Worm (Caenorhabditis elegans): ENCODE data around the gene rog-1.
A peak's percentile ranks its signal among the peaks of the same experiment; 100 is the strongest.

rog-1 gene

DNA sequence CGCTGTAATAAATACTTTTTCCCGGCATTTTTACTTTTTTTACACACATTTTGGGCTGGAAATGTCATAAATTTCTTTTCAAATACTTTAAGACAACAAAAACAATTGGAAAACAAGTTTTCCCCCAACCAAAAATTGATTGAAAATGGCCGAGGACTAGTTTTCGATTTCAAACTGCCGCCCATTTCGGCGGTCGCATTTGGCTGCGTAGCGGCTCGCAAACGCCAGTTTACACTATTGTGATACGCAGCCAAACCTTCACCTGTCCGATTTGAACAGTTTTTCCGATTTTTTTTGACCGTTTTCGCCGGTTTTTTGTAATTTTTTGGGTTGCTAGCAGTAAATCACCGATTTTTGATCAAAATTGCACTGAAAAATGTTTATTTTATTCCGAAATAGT, 54.4 kb downstream of the rog-1 start (continued):
- TF ChIP-seq ztf-11 (tag; optimal IDR thresholded peaks at IDR 0.05) (peak; percentile 23 to 90), jun-1 (tag; optimal IDR thresholded peaks at IDR 0.05) (peak; percentile 93), fos-1 (tag; optimal IDR thresholded peaks at IDR 0.05) (peak; percentile 89), blmp-1 (tag; optimal IDR thresholded peaks at IDR 0.05) (peak; percentile 88), unc-30 (tag; optimal IDR thresholded peaks at IDR 0.05) (no peak), ceh-63 (GFP tag; optimal IDR thresholded peaks at IDR 0.05) (no peak), nhr-84 (tag; optimal IDR thresholded peaks at IDR 0.05) (peak; percentile 72), nhr-85 (tag) (peak; percentile 97), nhr-237 (tag; optimal IDR thresholded peaks at IDR 0.05) (peak; percentile 84), sup-37 (GFP tag; optimal IDR thresholded peaks at IDR 0.05) (peak; percentile 86), C34B4.2 (tag; optimal IDR thresholded peaks at IDR 0.05) (peak; percentile 44), ceh-88 (GFP tag; IDR thresholded peaks at IDR 0.05) (peak; percentile 84), rnt-1 (tag; optimal IDR thresholded peaks at IDR 0.05) (peak; percentile 98), fkh-8 (tag; optimal IDR thresholded peaks at IDR 0.05) (peak; percentile 98), ztf-4 (tag; optimal IDR thresholded peaks at IDR 0.05) (peak; percentile 75), mep-1 (tag; optimal IDR thresholded peaks at IDR 0.05) (peak; percentile 97), snpc-4 (tag; optimal IDR thresholded peaks at IDR 0.05) (peak; percentile 80), vab-15 (tag; optimal IDR thresholded peaks at IDR 0.05) (peak; percentile 91), unc-130 (tag; optimal IDR thresholded peaks at IDR 0.05) (peak; percentile 91), nhr-19 (GFP tag; conservative IDR thresholded peaks at IDR 0.05) (peak; percentile 96), ceh-8 (GFP tag; optimal IDR thresholded peaks at IDR 0.05) (peak; percentile 86), ces-1 (GFP tag; optimal IDR thresholded peaks at IDR 0.05) (no peak), unc-86 (tag; optimal IDR thresholded peaks at IDR 0.05) (peak; percentile 93), ets-5 (GFP tag; IDR thresholded peaks at IDR 0.05) (no peak), snu-23 (GFP tag; optimal IDR thresholded peaks at IDR 0.05) (peak; percentile 97), nhr-20 (tag; optimal IDR thresholded peaks at IDR 0.05) (peak; percentile 96), C16A3.4 (tag; optimal IDR thresholded peaks at IDR 0.05) (peak; percentile 98), fkh-4 (tag; optimal IDR thresholded peaks at IDR 0.05; ENCODE audit: borderline replicate concordance) (no peak), nhr-11 (tag; optimal IDR thresholded peaks at IDR 0.05) (peak; percentile 79), nhr-90 (tag; optimal IDR thresholded peaks at IDR 0.05; ENCODE audit: poor library complexity) (peak; percentile 97), fkh-10 (GFP tag; optimal IDR thresholded peaks at IDR 0.05) (peak; percentile 84), zip-4 (GFP tag; optimal IDR thresholded peaks at IDR 0.05) (peak; percentile 85), lir-3 (tag; optimal IDR thresholded peaks at IDR 0.05; ENCODE audit: poor library complexity) (peak; percentile 78), nhr-71 (tag; optimal IDR thresholded peaks at IDR 0.05) (peak; percentile 98), alr-1 (tag; optimal IDR thresholded peaks at IDR 0.05; ENCODE audit: borderline replicate concordance) (no peak), F16B12.6 (tag; optimal IDR thresholded peaks at IDR 0.05) (peak; percentile 65), lin-35 (GFP tag; optimal IDR thresholded peaks at IDR 0.05) (peak; percentile 99), elt-3 (tag; optimal IDR thresholded peaks at IDR 0.05) (peak; percentile 87 to 96 (median 96)), nhr-47 (tag; optimal IDR thresholded peaks at IDR 0.05) (peak; percentile 97), dsc-1 (tag; optimal IDR thresholded peaks at IDR 0.05) (peak; percentile 95), aha-1 (tag; optimal IDR thresholded peaks at IDR 0.05) (peak; percentile 80), nhr-77 (tag; optimal IDR thresholded peaks at IDR 0.05) (peak; percentile 95), zag-1 (tag; optimal IDR thresholded peaks at IDR 0.05) (no peak), mef-2 (tag; optimal IDR thresholded peaks at IDR 0.05) (peak; percentile 68), swsn-7 (tag; optimal IDR thresholded peaks at IDR 0.05) (peak; percentile 96)
